Fruit fly (Drosophila melanogaster): ENCODE data around the gene Pfdn1.

Gene Pfdn1

dm6 chr2L:6022793-6023192 is 46.1 kb upstream of the Pfdn1 start (continued):
- TF ChIP-seq trem (tag; optimal IDR thresholded peaks at IDR 0.05) (peak; percentile 7), az2 (GFP tag; optimal IDR thresholded peaks at IDR 0.05) (no peak), Atf6 (GFP tag; IDR thresholded peaks at IDR 0.05) (no peak), CG17359 (tag; optimal IDR thresholded peaks at IDR 0.05) (peak; percentile 18), Ssrp (tag; optimal IDR thresholded peaks at IDR 0.05) (peak; percentile 44), bsh (GFP tag; optimal IDR thresholded peaks at IDR 0.05) (peak; percentile 31 to 34), ato (GFP tag; IDR thresholded peaks at IDR 0.05; ENCODE audit: partially characterized antibody) (no peak), CG10565 (GFP tag; optimal IDR thresholded peaks at IDR 0.05) (no peak), CG31441 (GFP tag; IDR thresholded peaks at IDR 0.05) (peak; percentile 47; the same call in 1 of the 2 replicates), CG10462 (GFP tag; optimal IDR thresholded peaks at IDR 0.05) (no peak), B-H1 (GFP tag; IDR thresholded peaks at IDR 0.05) (no peak), croc (GFP tag; conservative IDR thresholded peaks at IDR 0.05) (peak; percentile 33; the same call in 1 of the 3 replicates), CG12942 (GFP tag; optimal IDR thresholded peaks at IDR 0.05) (no peak), hbn (GFP tag; IDR thresholded peaks at IDR 0.05; ENCODE audit: partially characterized antibody) (no peak), CG17829 (tag; optimal IDR thresholded peaks at IDR 0.05) (peak; percentile 40), CG18262 (tag; optimal IDR thresholded peaks at IDR 0.05) (peak; percentile 71), CG14710 (tag; optimal IDR thresholded peaks at IDR 0.05) (peak; percentile 54), D (optimal IDR thresholded peaks at IDR 0.05) (no peak), D (GFP tag; optimal IDR thresholded peaks at IDR 0.05) (peak; percentile 10), CG3847 (GFP tag; IDR thresholded peaks at IDR 0.05) (no peak), sisA (GFP tag; IDR thresholded peaks at IDR 0.05) (0 out of 2 replicates have a peak, but pooled peaks have one; percentile 27), ash1 (GFP tag; optimal IDR thresholded peaks at IDR 0.05) (no peak), CG6272 (GFP tag; IDR thresholded peaks at IDR 0.05) (no peak), CG17361 (GFP tag; IDR thresholded peaks at IDR 0.05) (peak; percentile 61), nom (GFP tag; optimal IDR thresholded peaks at IDR 0.05) (peak; percentile 64), chn (GFP tag; optimal IDR thresholded peaks at IDR 0.05) (no peak), CG11560 (tag; IDR thresholded peaks at IDR 0.05) (no peak), Dll (GFP tag; IDR thresholded peaks at IDR 0.05; ENCODE audit: partially characterized antibody) (no peak), dysf (GFP tag; IDR thresholded peaks at IDR 0.05) (0 out of 3 replicates have a peak, but pooled peaks have one; percentile 9)

dm6 chr2L:6024345-6024907 is 44.5 kb upstream of the Pfdn1 start, which contains the start of gene CG9107:
Gene CG9107 (minus strand): TSS chr2L:6024539.
- peak; percentile 42; the same call in 1 of the 3 replicates for TF ChIP-seq ci (GFP tag; IDR thresholded peaks at IDR 0.05)
- TF ChIP-seq ash1 (GFP tag; optimal IDR thresholded peaks at IDR 0.05): no peak
- TF ChIP-seq CG4404 (GFP tag; IDR thresholded peaks at IDR 0.05): no peak
- TF ChIP-seq pita (GFP tag; optimal IDR thresholded peaks at IDR 0.05): peak; percentile 28
- no peak for TF ChIP-seq HLH4C (GFP tag; IDR thresholded peaks at IDR 0.05; ENCODE audit: partially characterized antibody)
- TF ChIP-seq row (GFP tag; IDR thresholded peaks at IDR 0.05): no peak
- no peak for TF ChIP-seq hbn (GFP tag; IDR thresholded peaks at IDR 0.05; ENCODE audit: partially characterized antibody)
- no peak for TF ChIP-seq CG10565 (GFP tag; optimal IDR thresholded peaks at IDR 0.05)
- no peak for TF ChIP-seq ap (GFP tag; IDR thresholded peaks at IDR 0.05)
- TF ChIP-seq CG1647 (GFP tag; optimal IDR thresholded peaks at IDR 0.05): no peak
- no peak for TF ChIP-seq pfk (GFP tag; optimal IDR thresholded peaks at IDR 0.05)
- TF ChIP-seq tup (GFP tag; optimal IDR thresholded peaks at IDR 0.05): no peak
- no peak for TF ChIP-seq C15 (GFP tag; IDR thresholded peaks at IDR 0.05)
- peak; percentile 36 for TF ChIP-seq D19A (tag; optimal IDR thresholded peaks at IDR 0.05)
- TF ChIP-seq Dip3 (GFP tag; optimal IDR thresholded peaks at IDR 0.05): no peak
- TF ChIP-seq Kr (GFP tag; optimal IDR thresholded peaks at IDR 0.05): no peak
- TF ChIP-seq sqz (GFP tag; optimal IDR thresholded peaks at IDR 0.05): no peak
- TF ChIP-seq br (optimal IDR thresholded peaks at IDR 0.05): no peak
- no peak for TF ChIP-seq oc (tag; optimal IDR thresholded peaks at IDR 0.05)
- no peak for TF ChIP-seq sima (GFP tag; optimal IDR thresholded peaks at IDR 0.05)
- no peak; the same call in 1 of the 2 replicates for TF ChIP-seq Scr (GFP tag; IDR thresholded peaks at IDR 0.05; ENCODE audit: partially characterized antibody)
- TF ChIP-seq Gsc (GFP tag; IDR thresholded peaks at IDR 0.05): no peak
- no peak for TF ChIP-seq Adf1 (GFP tag; IDR thresholded peaks at IDR 0.05)
- no peak for TF ChIP-seq CG11723 (GFP tag; optimal IDR thresholded peaks at IDR 0.05)
- TF ChIP-seq CG11398 (GFP tag; optimal IDR thresholded peaks at IDR 0.05): no peak
- TF ChIP-seq YL-1 (GFP tag; optimal IDR thresholded peaks at IDR 0.05): peak; percentile 25

All from whole organism, embryonic.